Worm (Caenorhabditis elegans): ENCODE data around the gene ZK930.7.

Gene ZK930.7

DNA sequence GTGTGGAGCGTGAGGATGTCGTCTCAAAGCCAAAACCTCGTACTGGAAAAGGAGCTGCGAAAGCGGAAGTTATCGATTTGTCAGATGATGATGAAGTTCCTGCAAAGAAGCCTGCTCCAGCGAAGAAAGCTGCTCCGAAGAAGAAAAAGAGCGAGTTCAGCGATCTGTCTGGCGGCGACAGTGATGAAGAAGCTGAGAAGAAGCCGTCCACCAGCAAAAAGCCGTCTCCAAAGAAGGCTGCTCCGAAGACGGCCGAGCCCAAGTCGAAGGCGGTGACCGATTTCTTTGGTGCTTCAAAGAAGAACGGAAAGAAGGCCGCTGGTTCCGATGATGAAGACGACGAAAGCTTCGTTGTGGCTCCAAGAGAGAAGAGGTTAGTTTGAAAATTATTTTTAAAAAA lies 34.6 kb upstream of the ZK930.7 start:
- TF ChIP-seq lin-39 (tag; optimal IDR thresholded peaks at IDR 0.05), result no peak
- no peak for TF ChIP-seq mab-5 (tag; optimal IDR thresholded peaks at IDR 0.05)
- no peak for TF ChIP-seq snpc-4 (tag; optimal IDR thresholded peaks at IDR 0.05)
- no peak for TF ChIP-seq egl-27 (tag; optimal IDR thresholded peaks at IDR 0.05)
- TF ChIP-seq F13H6.1 (tag; optimal IDR thresholded peaks at IDR 0.05), result no peak
- no peak for TF ChIP-seq lin-13 (GFP tag; optimal IDR thresholded peaks at IDR 0.05)
- TF ChIP-seq skn-1 (tag; optimal IDR thresholded peaks at IDR 0.05), result no peak
- TF ChIP-seq C34F6.9 (tag; optimal IDR thresholded peaks at IDR 0.05), result no peak

DNA sequence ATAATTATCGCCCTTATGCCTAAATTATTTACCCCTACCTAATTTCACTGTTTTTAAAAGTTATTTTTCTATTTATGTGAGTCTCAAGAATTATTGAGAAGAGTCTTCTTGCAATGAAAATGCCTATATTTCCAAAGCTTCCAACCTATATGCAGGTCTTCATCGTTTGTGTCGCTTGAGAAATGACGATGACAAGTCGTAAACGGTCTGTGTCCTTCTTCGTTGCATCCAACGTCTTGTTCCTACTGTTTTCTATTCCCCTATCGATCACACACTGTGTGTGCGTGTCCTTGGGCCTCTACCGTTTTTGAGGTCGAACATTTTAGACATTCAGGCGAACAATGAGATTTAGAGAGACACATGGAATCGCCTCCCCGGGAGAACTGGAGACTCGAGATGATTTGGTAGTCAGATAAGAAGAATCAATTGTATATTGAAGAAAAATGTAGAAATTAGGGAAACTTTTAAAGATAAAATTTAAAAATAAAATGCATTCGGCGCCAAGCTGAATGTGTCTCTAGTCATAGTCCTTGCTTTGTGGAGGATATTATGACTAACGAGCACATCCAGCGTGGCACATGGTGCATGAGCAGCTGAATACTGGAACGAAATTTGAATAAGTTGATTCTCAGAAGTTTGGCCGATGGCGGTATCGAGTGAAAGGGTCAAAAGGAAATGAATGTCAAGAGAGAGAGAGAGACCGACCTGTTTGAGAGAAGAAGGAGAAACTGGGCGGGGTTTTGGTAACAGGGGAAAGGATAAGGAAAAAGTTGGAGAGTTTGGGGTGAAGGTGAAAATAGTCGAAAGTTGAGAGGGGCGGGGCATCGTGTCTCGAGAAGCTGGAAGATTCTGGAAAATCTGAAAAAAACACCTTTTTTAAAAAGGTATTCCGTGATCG lies 33.7 kb upstream of the ZK930.7 start:
- peak; percentile 10 for TF ChIP-seq ceh-16 (tag; optimal IDR thresholded peaks at IDR 0.05)
- no peak for TF ChIP-seq ZK546.5 (tag; optimal IDR thresholded peaks at IDR 0.05)
- no peak for TF ChIP-seq R02D3.7 (tag; optimal IDR thresholded peaks at IDR 0.05)
- TF ChIP-seq crh-2 (tag; optimal IDR thresholded peaks at IDR 0.05), result peak; percentile 17
- TF ChIP-seq lsy-2 (tag; optimal IDR thresholded peaks at IDR 0.05), result no peak
- no peak for TF ChIP-seq nhr-6 (tag; optimal IDR thresholded peaks at IDR 0.05)
- no peak for TF ChIP-seq alr-1 (tag; optimal IDR thresholded peaks at IDR 0.05)
- no peak for TF ChIP-seq mbf-1 (tag; optimal IDR thresholded peaks at IDR 0.05)
- peak; percentile 36 for TF ChIP-seq nhr-129 (tag; optimal IDR thresholded peaks at IDR 0.05)
- peak; percentile 64 for TF ChIP-seq ama-1 (optimal IDR thresholded peaks at IDR 0.05)
- TF ChIP-seq nhr-11 (tag; optimal IDR thresholded peaks at IDR 0.05), result no peak
- peak; percentile 69 for TF ChIP-seq nhr-25 (tag; optimal IDR thresholded peaks at IDR 0.05)
- no peak for TF ChIP-seq nhr-10 (tag; optimal IDR thresholded peaks at IDR 0.05)
- TF ChIP-seq ceh-82 (tag; optimal IDR thresholded peaks at IDR 0.05), result no peak
- no peak for TF ChIP-seq mab-5 (tag; optimal IDR thresholded peaks at IDR 0.05)
- no peak for TF ChIP-seq peb-1 (tag; optimal IDR thresholded peaks at IDR 0.05)
- no peak for TF ChIP-seq lin-39 (tag; optimal IDR thresholded peaks at IDR 0.05)
- TF ChIP-seq sma-3 (GFP tag; optimal IDR thresholded peaks at IDR 0.05), result no peak
- peak; percentile 97 for TF ChIP-seq blmp-1 (tag; optimal IDR thresholded peaks at IDR 0.05; ENCODE audit: insufficient read depth)
- TF ChIP-seq zag-1 (tag; optimal IDR thresholded peaks at IDR 0.05), result no peak

DNA sequence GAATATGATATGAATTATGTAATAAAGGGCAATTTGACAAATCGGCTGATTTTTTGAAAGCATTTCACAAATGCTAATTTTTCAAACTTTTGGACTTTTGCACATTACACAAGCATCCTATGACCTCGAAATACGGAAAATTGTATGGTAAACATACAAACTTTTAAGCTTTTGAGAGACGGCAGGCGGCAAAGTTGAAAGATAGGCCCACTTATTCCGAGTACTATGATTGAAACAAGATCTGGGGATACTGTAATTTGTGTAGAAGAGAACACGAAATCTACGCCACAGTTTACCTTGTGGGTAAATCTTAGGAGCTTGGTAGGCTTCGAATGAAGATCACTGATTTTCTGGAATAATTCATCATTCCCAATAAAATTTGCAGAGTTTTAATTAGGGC lies 30.8 kb upstream of the ZK930.7 start, which contains the start of gene ZK930.6:
Gene ZK930.6, plus strand, starts transcription at position 301 of the 400 bp plus-strand sequence.
- no peak for TF ChIP-seq sma-9 (GFP tag; optimal IDR thresholded peaks at IDR 0.05)
- no peak for TF ChIP-seq sma-9 (tag; optimal IDR thresholded peaks at IDR 0.05)
- TF ChIP-seq alr-1 (tag; optimal IDR thresholded peaks at IDR 0.05), result no peak
- TF ChIP-seq F13H6.1 (tag; optimal IDR thresholded peaks at IDR 0.05), result no peak
- no peak for TF ChIP-seq mab-5 (tag; optimal IDR thresholded peaks at IDR 0.05)
- no peak for TF ChIP-seq blmp-1 (tag; optimal IDR thresholded peaks at IDR 0.05; ENCODE audit: insufficient read depth)
- TF ChIP-seq sma-3 (GFP tag; optimal IDR thresholded peaks at IDR 0.05), result no peak
- TF ChIP-seq ztf-4 (tag; optimal IDR thresholded peaks at IDR 0.05), result no peak
- TF ChIP-seq mdl-1 (tag; optimal IDR thresholded peaks at IDR 0.05), result no peak
- TF ChIP-seq elt-1 (tag; optimal IDR thresholded peaks at IDR 0.05), result no peak
- no peak for TF ChIP-seq ztf-1 (GFP tag; conservative IDR thresholded peaks at IDR 0.05)
- TF ChIP-seq ceh-16 (tag; optimal IDR thresholded peaks at IDR 0.05), result no peak
- TF ChIP-seq ztf-11 (tag; optimal IDR thresholded peaks at IDR 0.05), result no peak

DNA sequence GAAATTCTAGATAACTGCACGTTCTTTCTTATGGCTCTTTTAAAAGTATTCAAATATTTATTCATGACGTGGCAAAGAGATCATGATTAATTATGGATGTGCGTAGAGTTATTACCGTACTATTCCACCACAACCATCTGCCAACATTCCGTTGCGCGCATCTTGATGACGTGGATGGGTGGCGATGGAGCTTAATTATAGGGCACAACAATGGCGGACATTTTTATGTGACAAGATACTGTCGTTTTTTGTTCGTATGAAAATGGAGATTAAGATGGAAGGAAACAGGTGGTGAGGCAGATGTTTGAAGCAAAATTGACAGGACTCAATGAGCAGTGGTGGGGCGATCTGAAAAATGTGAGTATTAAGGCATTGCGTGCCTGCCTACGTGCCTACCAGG lies 26.7 kb upstream of the ZK930.7 start:
- no peak for TF ChIP-seq aly-2 (tag; optimal IDR thresholded peaks at IDR 0.05)
- TF ChIP-seq gmeb-1 (tag; optimal IDR thresholded peaks at IDR 0.05), result no peak
- TF ChIP-seq skn-1 (tag; optimal IDR thresholded peaks at IDR 0.05), result no peak
- no peak for TF ChIP-seq lin-13 (GFP tag; optimal IDR thresholded peaks at IDR 0.05)
- TF ChIP-seq ztf-4 (tag; optimal IDR thresholded peaks at IDR 0.05), result no peak
- no peak for TF ChIP-seq nhr-77 (tag; optimal IDR thresholded peaks at IDR 0.05)
- no peak for TF ChIP-seq elt-3 (tag; optimal IDR thresholded peaks at IDR 0.05)
- no peak for TF ChIP-seq nhr-23 (tag; optimal IDR thresholded peaks at IDR 0.05)
- no peak for TF ChIP-seq unc-39 (tag; optimal IDR thresholded peaks at IDR 0.05)
- no peak for TF ChIP-seq sma-3 (GFP tag; optimal IDR thresholded peaks at IDR 0.05)
- TF ChIP-seq ztf-11 (tag; optimal IDR thresholded peaks at IDR 0.05), result no peak
- TF ChIP-seq mbf-1 (tag; optimal IDR thresholded peaks at IDR 0.05), result no peak
- no peak for TF ChIP-seq nhr-11 (tag; optimal IDR thresholded peaks at IDR 0.05)
- no peak for TF ChIP-seq ZK546.5 (tag; optimal IDR thresholded peaks at IDR 0.05)
- TF ChIP-seq nhr-21 (tag; optimal IDR thresholded peaks at IDR 0.05), result no peak
- TF ChIP-seq crh-2 (tag; optimal IDR thresholded peaks at IDR 0.05), result no peak
- TF ChIP-seq R02D3.7 (tag; optimal IDR thresholded peaks at IDR 0.05), result no peak
- TF ChIP-seq zag-1 (tag; optimal IDR thresholded peaks at IDR 0.05), result no peak
